Fruit fly (Drosophila melanogaster) whole organism, pupa: Measurements from ENCODE around the gene Cby.

ENCODE experiments used
- CG10348 ChIP-seq: fragments of 200-800 bp; sonication (Bioruptor generic); IDR thresholded peaks from 2 replicates; pipeline ENCODE4 v1.3.6; 2022; ENCODE audit warnings: missing biosample characterization, missing genetic modification characterization
- CG12605 ChIP-seq: fragments of 200-800 bp; sonication (Bioruptor generic); IDR thresholded peaks from 2 replicates; pipeline ENCODE4 v1.3.6; 2022; ENCODE audit warnings: missing biosample characterization, missing genetic modification characterization
- CG13204 ChIP-seq: fragments of 200-800 bp; sonication (Bioruptor generic); optimal IDR thresholded peaks from 2 replicates; lab custom pipeline; 2018; ENCODE audit warnings: missing biosample characterization, mild to moderate bottlenecking, missing genetic modification characterization, moderate library complexity
- CG14655 ChIP-seq: fragments of 200-800 bp; sonication (Bioruptor generic); optimal IDR thresholded peaks from 3 replicates; lab custom pipeline; 2017; ENCODE audit warnings: mild to moderate bottlenecking, missing biosample characterization, missing genetic modification reagents, missing genetic modification characterization
- CG15710 ChIP-seq: fragments of 200-800 bp; sonication (Bioruptor generic); optimal IDR thresholded peaks from 2 replicates; lab custom pipeline; 2018; ENCODE audit warnings: missing biosample characterization, mild to moderate bottlenecking, missing genetic modification characterization, moderate library complexity
- CG17806 ChIP-seq: fragments of 200-800 bp; sonication (Bioruptor generic); optimal IDR thresholded peaks from 2 replicates; lab custom pipeline; 2018; ENCODE audit warnings: missing biosample characterization, mild to moderate bottlenecking, missing genetic modification characterization, moderate library complexity
- CG32121 ChIP-seq: fragments of 200-800 bp; sonication (Bioruptor generic); IDR thresholded peaks from 2 replicates; pipeline ENCODE4 v1.3.6; 2022; ENCODE audit warnings: missing biosample characterization, missing genetic modification characterization
- CG34367 ChIP-seq: fragments of 200-800 bp; sonication (Bioruptor generic); optimal IDR thresholded peaks from 2 replicates; lab custom pipeline; 2018; ENCODE audit warnings: missing biosample characterization, mild to moderate bottlenecking, missing genetic modification characterization
- CG4496 ChIP-seq: fragments of 200-800 bp; sonication (Bioruptor generic); IDR thresholded peaks from 3 replicates; pipeline ENCODE4 v1.3.6; 2022; ENCODE audit warnings: missing biosample characterization, missing genetic modification characterization
- CG8159 ChIP-seq: fragments of 200-800 bp; sonication (Bioruptor generic); optimal IDR thresholded peaks from 3 replicates; lab custom pipeline; 2018; ENCODE audit warnings: missing biosample characterization, mild to moderate bottlenecking, missing genetic modification characterization, moderate library complexity
- CG8301 ChIP-seq: fragments of 200-800 bp; sonication (Bioruptor generic); optimal IDR thresholded peaks from 2 replicates; lab custom pipeline; 2018; ENCODE audit warnings: missing biosample characterization, mild to moderate bottlenecking, missing genetic modification characterization
- CG9948 ChIP-seq: fragments of 200-800 bp; sonication (Bioruptor generic); optimal IDR thresholded peaks from 2 replicates; lab custom pipeline; 2018; ENCODE audit warnings: missing biosample characterization, mild to moderate bottlenecking, missing genetic modification characterization, moderate library complexity
- D1 ChIP-seq: fragments of 200-800 bp; sonication (Bioruptor generic); optimal IDR thresholded peaks from 2 replicates; lab custom pipeline; 2018; ENCODE audit warnings: missing biosample characterization, mild to moderate bottlenecking, missing genetic modification characterization, moderate library complexity
- EcR ChIP-seq: fragments of 200-800 bp; sonication (Bioruptor generic); optimal IDR thresholded peaks from 3 replicates; lab custom pipeline; 2019; ENCODE audit warnings: missing biosample characterization, missing genetic modification characterization, mild to moderate bottlenecking, moderate library complexity, missing genetic modification reagents
- Ets98B ChIP-seq: fragments of 200-800 bp; sonication (Bioruptor generic); IDR thresholded peaks from 2 replicates; pipeline ENCODE4 v1.3.6; 2022; ENCODE audit warnings: missing biosample characterization, missing genetic modification characterization
- Pif1A ChIP-seq: fragments of 200-800 bp; sonication (Bioruptor generic); optimal IDR thresholded peaks from 3 replicates; lab custom pipeline; 2016; ENCODE audit warnings: missing biosample characterization, missing genetic modification characterization
- Pif1B ChIP-seq: fragments of 200-800 bp; sonication (Bioruptor generic); optimal IDR thresholded peaks from 3 replicates; lab custom pipeline; 2016; ENCODE audit warnings: missing biosample characterization, missing genetic modification characterization
- Snoo ChIP-seq: fragments of 200-800 bp; sonication (Bioruptor generic); optimal IDR thresholded peaks from 3 replicates; lab custom pipeline; 2017; ENCODE audit warnings: missing biosample characterization, mild to moderate bottlenecking, missing genetic modification characterization, inconsistent platforms
- fd96Ca ChIP-seq: fragments of 200-800 bp; sonication (Bioruptor generic); IDR thresholded peaks from 3 replicates; pipeline ENCODE4 v1.3.6; 2022; ENCODE audit warnings: missing biosample characterization, missing genetic modification characterization
- gl ChIP-seq: fragments of 200-800 bp; sonication (Bioruptor generic); optimal IDR thresholded peaks from 2 replicates; lab custom pipeline; 2018; ENCODE audit warnings: missing biosample characterization, mild to moderate bottlenecking, missing genetic modification characterization
- rn ChIP-seq: fragments of 200-800 bp; sonication (Bioruptor generic); IDR thresholded peaks from 2 replicates; pipeline ENCODE4 v1.3.6; 2022; ENCODE audit warnings: missing biosample characterization, missing genetic modification characterization

The Cby gene

DNA sequence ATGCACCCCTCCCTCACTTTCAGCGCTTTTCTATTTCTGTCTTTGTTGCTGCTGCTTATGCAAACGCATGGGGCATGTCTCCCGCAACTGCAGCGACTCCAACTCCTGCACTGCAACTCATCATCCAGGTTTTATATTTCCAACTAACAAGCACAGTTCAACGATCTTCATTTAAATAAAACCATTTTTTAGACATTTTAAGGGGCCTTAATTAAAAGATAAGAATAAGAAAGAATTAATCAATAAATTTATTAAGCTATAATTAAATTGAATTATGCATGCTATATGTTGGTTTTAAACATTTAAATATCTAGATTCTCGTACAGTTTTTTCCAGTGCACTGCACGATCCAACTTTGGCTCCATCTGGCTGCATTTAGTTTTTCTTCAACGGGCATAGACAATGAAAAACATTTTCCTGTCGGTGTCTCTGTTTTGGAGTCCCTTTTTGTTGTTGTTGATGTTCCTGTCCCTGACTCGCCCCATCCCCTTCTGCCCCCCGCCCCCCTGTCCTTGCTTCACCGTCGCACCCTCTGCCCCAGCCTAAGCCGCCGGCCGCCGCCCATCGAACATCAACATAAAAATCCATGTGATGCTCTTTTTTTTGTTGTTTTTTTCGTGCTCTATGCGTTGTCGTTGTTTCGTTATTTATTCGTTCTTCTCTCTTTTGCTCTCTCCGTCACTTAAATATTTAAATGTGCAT lies 38.9 kb upstream of the Cby start:
- TF ChIP-seq Snoo (tag; lab: Kevin White, UChicago) (no peak), CG32121 (GFP tag; lab: Robert Waterston, UW) (peak; percentile 71), Ets98B (GFP tag; lab: Robert Waterston, UW) (peak; percentile 74), EcR (GFP tag; lab: Kevin White, UChicago) (no peak), CG4496 (GFP tag; lab: Robert Waterston, UW) (peak; percentile 80), CG14655 (GFP tag; lab: Kevin White, UChicago) (peak; percentile 94), Pif1A (peak; percentile 68), D1 (tag; lab: Kevin White, UChicago) (peak; percentile 60), Pif1B (GFP tag; lab: Kevin White, UChicago) (peak; percentile 79), gl (tag; lab: Kevin White, UChicago) (peak; percentile 37), CG34367 (tag; lab: Kevin White, UChicago) (peak; percentile 74), fd96Ca (GFP tag; lab: Robert Waterston, UW) (peak; percentile 59; the same call in 2 of the 3 replicates), rn (GFP tag; lab: Robert Waterston, UW) (peak; percentile 58; the same call in 1 of the 2 replicates), CG15710 (tag; lab: Kevin White, UChicago) (peak; percentile 75), CG13204 (GFP tag; lab: Kevin White, UChicago) (peak; percentile 25), CG12605 (GFP tag; lab: Robert Waterston, UW) (peak; percentile 66), CG8159 (tag; lab: Kevin White, UChicago) (peak; percentile 81), CG17806 (tag; lab: Kevin White, UChicago) (peak; percentile 78), CG8301 (tag; lab: Kevin White, UChicago) (peak; percentile 92), CG10348 (GFP tag; lab: Robert Waterston, UW) (no peak), CG9948 (tag; lab: Kevin White, UChicago) (peak; percentile 92)
- TF ChIP-seq, all 21 proteins: peak for 18

- TF ChIP-seq Ets98B (GFP tag; lab: Robert Waterston, UW) (0 out of 2 replicates have a peak, but pooled peaks have one; percentile 4), gl (tag; lab: Kevin White, UChicago) (peak; percentile 9), CG15710 (tag; lab: Kevin White, UChicago) (peak; percentile 44), CG34367 (tag; lab: Kevin White, UChicago) (peak; percentile 22), fd96Ca (GFP tag; lab: Robert Waterston, UW) (peak; percentile 66; the same call in 1 of the 3 replicates), CG12605 (GFP tag; lab: Robert Waterston, UW) (no peak), D1 (tag; lab: Kevin White, UChicago) (no peak), CG4496 (GFP tag; lab: Robert Waterston, UW) (no peak; the same call in 2 of the 3 replicates), CG9948 (tag; lab: Kevin White, UChicago) (peak; percentile 35), CG8301 (tag; lab: Kevin White, UChicago) (no peak), Pif1A (peak; percentile 49), CG14655 (GFP tag; lab: Kevin White, UChicago) (no peak), CG8159 (tag; lab: Kevin White, UChicago) (peak; percentile 36), CG13204 (GFP tag; lab: Kevin White, UChicago) (no peak), CG10348 (GFP tag; lab: Robert Waterston, UW) (no peak), CG32121 (GFP tag; lab: Robert Waterston, UW) (no peak), CG17806 (tag; lab: Kevin White, UChicago) (peak; percentile 77), rn (GFP tag; lab: Robert Waterston, UW) (no peak), Snoo (tag; lab: Kevin White, UChicago) (no peak), Pif1B (GFP tag; lab: Kevin White, UChicago) (no peak), EcR (GFP tag; lab: Kevin White, UChicago) (peak; percentile 98)
- TF ChIP-seq, all 21 proteins: peak for 10
Observed at dm6 chr3R:21829487-21829957, 38.3 kb upstream of the Cby start.

dm6 chr3R:21830303-21830707 lies 37.5 kb upstream of the Cby start:
- TF ChIP-seq CG8159 (tag; lab: Kevin White, UChicago) (peak; percentile 84), gl (tag; lab: Kevin White, UChicago) (no peak), CG8301 (tag; lab: Kevin White, UChicago) (peak; percentile 78), EcR (GFP tag; lab: Kevin White, UChicago) (no peak), rn (GFP tag; lab: Robert Waterston, UW) (no peak), CG34367 (tag; lab: Kevin White, UChicago) (peak; percentile 59), CG4496 (GFP tag; lab: Robert Waterston, UW) (peak; percentile 39; the same call in 1 of the 3 replicates), CG13204 (GFP tag; lab: Kevin White, UChicago) (no peak), CG15710 (tag; lab: Kevin White, UChicago) (peak; percentile 78), CG9948 (tag; lab: Kevin White, UChicago) (peak; percentile 83), Pif1B (GFP tag; lab: Kevin White, UChicago) (no peak), CG10348 (GFP tag; lab: Robert Waterston, UW) (no peak), CG14655 (GFP tag; lab: Kevin White, UChicago) (peak; percentile 92), Ets98B (GFP tag; lab: Robert Waterston, UW) (no peak), Pif1A (no peak), D1 (tag; lab: Kevin White, UChicago) (peak; percentile 50), Snoo (tag; lab: Kevin White, UChicago) (no peak), CG17806 (tag; lab: Kevin White, UChicago) (peak; percentile 71), CG32121 (GFP tag; lab: Robert Waterston, UW) (no peak), fd96Ca (GFP tag; lab: Robert Waterston, UW) (no peak), CG12605 (GFP tag; lab: Robert Waterston, UW) (no peak)

DNA sequence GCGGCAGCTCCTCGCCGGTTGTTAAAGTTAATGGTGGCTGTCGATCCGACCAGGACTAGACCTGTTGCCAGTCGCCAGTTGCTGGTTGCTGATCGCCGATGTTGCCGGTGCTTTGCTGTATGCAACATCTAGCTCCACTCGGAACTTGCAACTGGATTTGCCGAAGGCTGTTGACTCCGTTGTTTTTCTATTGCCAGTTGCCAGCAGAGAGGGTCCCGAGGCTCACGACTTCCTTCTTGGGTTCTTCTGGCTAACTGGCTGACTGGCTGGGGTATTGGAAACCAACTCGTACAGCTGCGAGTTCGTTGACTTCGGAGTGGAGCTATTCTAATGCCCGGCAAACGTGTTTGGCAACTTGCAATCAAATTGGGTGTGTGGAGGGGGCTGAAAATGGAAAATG lies 36.8 kb upstream of the Cby start:
- TF ChIP-seq CG14655 (GFP tag; lab: Kevin White, UChicago) (no peak), CG32121 (GFP tag; lab: Robert Waterston, UW) (no peak; the same call in 1 of the 2 replicates), CG8301 (tag; lab: Kevin White, UChicago) (no peak), EcR (GFP tag; lab: Kevin White, UChicago) (peak; percentile 67), CG9948 (tag; lab: Kevin White, UChicago) (no peak), D1 (tag; lab: Kevin White, UChicago) (no peak)
